Worm (Caenorhabditis elegans) whole organism, L1 larva: ENCODE measurements around the gene Y37E11AM.4.

Experiments used
- aly-2 ChIP-seq: fragments of 150-350 bp; optimal IDR thresholded peaks from 2 replicates; lab custom pipeline; 2014; ENCODE audit warnings: missing biosample characterization, missing genetic modification characterization
- ama-1 ChIP-seq: fragments of 150-350 bp; optimal IDR thresholded peaks from 2 replicates; lab custom pipeline; 2014
- fkh-10 ChIP-seq: sonication (generic microtip); optimal IDR thresholded peaks from 2 replicates; lab custom pipeline; 2017; ENCODE audit warnings: missing biosample characterization, missing genetic modification reagents, missing genetic modification characterization
- mab-9 ChIP-seq: fragments of 200-800 bp; sonication (Bioruptor generic); IDR thresholded peaks from 2 replicates; pipeline ENCODE4 v1.3.6; 2022; ENCODE audit warnings: missing genetic modification reagents, missing genetic modification characterization, missing compliant biosample characterization
- pag-3 ChIP-seq: sonication (generic microtip); optimal IDR thresholded peaks from 2 replicates; lab custom pipeline; 2017; ENCODE audit warnings: missing genetic modification characterization, mild to moderate bottlenecking, missing compliant biosample characterization, antibody characterized with exemption, borderline replicate concordance; ENCODE audit not compliant: insufficient read depth
- rnt-1 ChIP-seq: sonication (generic microtip); optimal IDR thresholded peaks from 2 replicates; lab custom pipeline; 2016; ENCODE audit warnings: mild to moderate bottlenecking, missing genetic modification characterization, moderate library complexity, missing compliant biosample characterization
- snpc-4 ChIP-seq: fragments of 150-350 bp; optimal IDR thresholded peaks from 2 replicates; lab custom pipeline; 2014; ENCODE audit warnings: missing biosample characterization, missing genetic modification characterization
- unc-86 ChIP-seq: sonication (generic microtip); optimal IDR thresholded peaks from 2 replicates; lab custom pipeline; 2016; ENCODE audit warnings: missing genetic modification characterization, missing compliant biosample characterization
- unc-98 ChIP-seq: fragments of 200-800 bp; sonication (Bioruptor generic); IDR thresholded peaks from 2 replicates; pipeline ENCODE4 v1.3.6; 2022; ENCODE audit warnings: missing genetic modification characterization, missing compliant biosample characterization
- zag-1 ChIP-seq: fragments of 150-350 bp; optimal IDR thresholded peaks from 2 replicates; lab custom pipeline; 2014; ENCODE audit warnings: missing biosample characterization, missing genetic modification characterization

DNA sequence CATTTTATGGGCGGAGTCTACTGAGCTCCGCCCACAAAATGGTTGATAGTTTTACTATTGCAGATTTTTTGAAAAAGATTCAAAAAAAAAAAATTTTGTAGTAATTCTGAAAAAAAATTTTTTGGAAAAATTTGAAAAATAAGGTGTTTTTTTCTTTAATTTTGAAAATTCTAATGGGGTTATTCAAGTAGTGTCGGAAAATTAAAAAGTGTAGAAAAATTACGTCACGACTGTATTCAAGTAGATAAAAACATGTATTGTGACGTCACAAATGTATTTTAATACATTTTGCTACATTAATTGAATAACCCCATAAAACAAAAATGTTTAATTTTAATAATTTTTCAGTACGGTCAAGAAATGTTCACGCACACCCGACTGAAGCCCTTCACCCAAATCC is 10.7 kb upstream of the Y37E11AM.4 start:
- no peak for TF ChIP-seq zag-1 (tag; lab: Kevin White, UChicago)
- no peak for TF ChIP-seq unc-86
- TF ChIP-seq pag-3 (tag; lab: Kevin White, UChicago), result no peak
- TF ChIP-seq fkh-10 (GFP tag; lab: Kevin White, UChicago), result no peak
- TF ChIP-seq mab-9 (GFP tag; lab: Robert Waterston, UW), result no peak
- TF ChIP-seq rnt-1, result no peak
- TF ChIP-seq ama-1, result no peak
- TF ChIP-seq unc-98, result no peak
- TF ChIP-seq snpc-4 (tag; lab: Kevin White, UChicago), result no peak
- no peak for TF ChIP-seq aly-2 (tag; lab: Kevin White, UChicago)
